Worm (Caenorhabditis elegans) whole organism, L1 larva: Measurements from ENCODE around the gene K10C2.6.

ENCODE experiments used
- C34B4.2 ChIP-seq: sonication (generic microtip); optimal IDR thresholded peaks from 2 replicates; lab custom pipeline; 2017; ENCODE audit warnings: mild to moderate bottlenecking, missing genetic modification characterization, missing compliant biosample characterization
- alr-1 ChIP-seq: fragments of 200-800 bp; sonication (Bioruptor generic); optimal IDR thresholded peaks from 2 replicates; lab custom pipeline; 2018; ENCODE audit warnings: borderline replicate concordance, mild to moderate bottlenecking, missing genetic modification characterization, missing compliant biosample characterization
- ama-1 ChIP-seq: fragments of 150-350 bp; optimal IDR thresholded peaks from 2 replicates; lab custom pipeline; 2014
- ceh-63 ChIP-seq: fragments of 200-800 bp; sonication (Bioruptor generic); optimal IDR thresholded peaks from 2 replicates; lab custom pipeline; 2018; ENCODE audit warnings: mild to moderate bottlenecking, missing genetic modification characterization, missing compliant biosample characterization
- ceh-8 ChIP-seq: fragments of 200-800 bp; sonication (Bioruptor generic); optimal IDR thresholded peaks from 2 replicates; lab custom pipeline; 2018; ENCODE audit warnings: mild to moderate bottlenecking, missing genetic modification characterization, moderate library complexity, missing compliant biosample characterization
- ceh-82 ChIP-seq, 3 experiments: fragments of 150-350 bp in 1 of 3; sonication (generic microtip) in 2 of 3; optimal IDR thresholded peaks; 2 replicates each; lab custom pipeline; 2014 to 2017; ENCODE audit warnings: missing biosample characterization in 3 of 3, missing genetic modification characterization in 3 of 3
- ceh-88 ChIP-seq: fragments of 200-800 bp; sonication (Bioruptor generic); IDR thresholded peaks from 2 replicates; pipeline ENCODE4 v1.3.6; 2022; ENCODE audit warnings: missing genetic modification characterization, missing compliant biosample characterization
- ceh-90 ChIP-seq: sonication (generic microtip); optimal IDR thresholded peaks from 2 replicates; lab custom pipeline; 2016; ENCODE audit warnings: missing genetic modification characterization, missing compliant biosample characterization
- ces-1 ChIP-seq: fragments of 150-350 bp; optimal IDR thresholded peaks from 2 replicates; lab custom pipeline; 2014; ENCODE audit warnings: missing biosample characterization, missing genetic modification reagents, missing genetic modification characterization
- egl-27 ChIP-seq, 2 experiments: fragments of 150-350 bp in 1 of 2; sonication (generic microtip); optimal IDR thresholded peaks; 3 replicates each; lab custom pipeline; 2017 to 2018; ENCODE audit warnings: missing biosample characterization in 2 of 2, missing genetic modification characterization in 2 of 2, missing genetic modification reagents in 2 of 2
- elt-2 ChIP-seq: sonication (generic microtip); optimal IDR thresholded peaks from 2 replicates; lab custom pipeline; 2016; ENCODE audit warnings: missing genetic modification characterization, mild to moderate bottlenecking, inconsistent platforms, missing compliant biosample characterization, missing genetic modification reagents
- elt-3 ChIP-seq, 6 experiments: fragments of 150-350 bp in 1 of 6; sonication (generic microtip); optimal IDR thresholded peaks; 2 replicates each; lab custom pipeline; 2017 to 2018; ENCODE audit warnings: missing biosample characterization in 6 of 6, missing genetic modification characterization in 6 of 6, inconsistent platforms in 1 of 6
- ets-5 ChIP-seq: fragments of 200-800 bp; sonication (Bioruptor generic); IDR thresholded peaks from 2 replicates; pipeline ENCODE4 v1.3.6; 2022; ENCODE audit warnings: missing genetic modification characterization, missing compliant biosample characterization
- fkh-10 ChIP-seq: sonication (generic microtip); optimal IDR thresholded peaks from 2 replicates; lab custom pipeline; 2017; ENCODE audit warnings: missing biosample characterization, missing genetic modification reagents, missing genetic modification characterization
- fkh-8 ChIP-seq: sonication (generic microtip); optimal IDR thresholded peaks from 2 replicates; lab custom pipeline; 2016; ENCODE audit warnings: mild to moderate bottlenecking, missing genetic modification characterization, missing compliant biosample characterization
- hlh-17 ChIP-seq: fragments of 200-800 bp; sonication (Bioruptor generic); optimal IDR thresholded peaks from 2 replicates; lab custom pipeline; 2018; ENCODE audit warnings: missing genetic modification characterization, mild to moderate bottlenecking, missing compliant biosample characterization, moderate library complexity, borderline replicate concordance
- irx-1 ChIP-seq: sonication (generic microtip); optimal IDR thresholded peaks from 2 replicates; lab custom pipeline; 2016; ENCODE audit warnings: missing genetic modification characterization, missing compliant biosample characterization
- isw-1 ChIP-seq: fragments of 200-800 bp; sonication (Bioruptor generic); IDR thresholded peaks from 2 replicates; pipeline ENCODE4 v1.3.6; 2022; ENCODE audit warnings: missing genetic modification characterization, missing compliant biosample characterization
- lin-13 ChIP-seq: fragments of 150-350 bp; optimal IDR thresholded peaks from 2 replicates; lab custom pipeline; 2014; ENCODE audit warnings: missing biosample characterization, missing genetic modification reagents, missing genetic modification characterization
- lin-14 ChIP-seq: fragments of 200-800 bp; sonication (Bioruptor generic); optimal IDR thresholded peaks from 2 replicates; lab custom pipeline; 2018; ENCODE audit warnings: mild to moderate bottlenecking, missing genetic modification characterization, moderate library complexity, missing compliant biosample characterization
- lin-15B ChIP-seq: fragments of 150-350 bp; sonication (generic microtip); optimal IDR thresholded peaks from 3 replicates; lab custom pipeline; 2014; ENCODE audit warnings: missing biosample characterization, missing genetic modification characterization
- lin-35 ChIP-seq, 2 experiments: fragments of 150-350 bp; optimal IDR thresholded peaks; 2 replicates each; lab custom pipeline; 2014; ENCODE audit warnings: missing biosample characterization in 2 of 2, missing genetic modification characterization in 2 of 2, missing genetic modification reagents in 2 of 2
- lir-3 ChIP-seq: sonication (generic microtip); optimal IDR thresholded peaks from 2 replicates; lab custom pipeline; 2016; ENCODE audit warnings: mild to moderate bottlenecking, missing genetic modification characterization, moderate library complexity, missing compliant biosample characterization; ENCODE audit not compliant: poor library complexity
- mdl-1 ChIP-seq, 2 experiments: fragments of 150-350 bp; optimal IDR thresholded peaks; 2 replicates each; lab custom pipeline; 2014 to 2017; ENCODE audit warnings: missing biosample characterization in 2 of 2, missing genetic modification characterization in 2 of 2, inconsistent platforms in 1 of 2
- mef-2 ChIP-seq: fragments of 150-350 bp; optimal IDR thresholded peaks from 2 replicates; lab custom pipeline; 2014; ENCODE audit warnings: missing biosample characterization, missing genetic modification characterization
- nhr-11 ChIP-seq: fragments of 150-350 bp; optimal IDR thresholded peaks from 2 replicates; lab custom pipeline; 2014; ENCODE audit warnings: missing biosample characterization, missing genetic modification characterization
- nhr-19 ChIP-seq: fragments of 200-800 bp; sonication (Bioruptor generic); conservative IDR thresholded peaks from 2 replicates; pipeline ENCODE4 v1.3.6; 2022; ENCODE audit warnings: missing genetic modification characterization, missing compliant biosample characterization
- nhr-20 ChIP-seq: sonication (generic microtip); optimal IDR thresholded peaks from 2 replicates; lab custom pipeline; 2016; ENCODE audit warnings: mild to moderate bottlenecking, missing genetic modification characterization, missing compliant biosample characterization
- nhr-237 ChIP-seq: fragments of 150-350 bp; optimal IDR thresholded peaks from 2 replicates; lab custom pipeline; 2014; ENCODE audit warnings: missing biosample characterization, missing genetic modification characterization
- nhr-28 ChIP-seq: fragments of 150-350 bp; optimal IDR thresholded peaks from 2 replicates; lab custom pipeline; 2014; ENCODE audit warnings: missing biosample characterization, missing genetic modification characterization
- nhr-76 ChIP-seq: sonication (generic microtip); optimal IDR thresholded peaks from 2 replicates; lab custom pipeline; 2017; ENCODE audit warnings: missing biosample characterization, missing genetic modification characterization
- nhr-77 ChIP-seq: fragments of 150-350 bp; optimal IDR thresholded peaks from 2 replicates; lab custom pipeline; 2014; ENCODE audit warnings: missing biosample characterization, missing genetic modification characterization
- nhr-90 ChIP-seq: sonication (generic microtip); optimal IDR thresholded peaks from 2 replicates; lab custom pipeline; 2016; ENCODE audit warnings: mild to moderate bottlenecking, missing genetic modification characterization, missing compliant biosample characterization; ENCODE audit not compliant: poor library complexity
- pqm-1 ChIP-seq: sonication (generic microtip); optimal IDR thresholded peaks from 3 replicates; lab custom pipeline; 2017; ENCODE audit warnings: missing biosample characterization, missing genetic modification characterization
- rnt-1 ChIP-seq: sonication (generic microtip); optimal IDR thresholded peaks from 2 replicates; lab custom pipeline; 2016; ENCODE audit warnings: mild to moderate bottlenecking, missing genetic modification characterization, moderate library complexity, missing compliant biosample characterization
- skn-1 ChIP-seq: fragments of 150-350 bp; optimal IDR thresholded peaks from 2 replicates; lab custom pipeline; 2014; ENCODE audit warnings: missing biosample characterization, missing genetic modification characterization
- snpc-4 ChIP-seq: fragments of 150-350 bp; optimal IDR thresholded peaks from 2 replicates; lab custom pipeline; 2014; ENCODE audit warnings: missing biosample characterization, missing genetic modification characterization
- snu-23 ChIP-seq: sonication (generic microtip); optimal IDR thresholded peaks from 2 replicates; lab custom pipeline; 2016; ENCODE audit warnings: missing genetic modification characterization, missing compliant biosample characterization
- sox-4 ChIP-seq: sonication (generic microtip); optimal IDR thresholded peaks from 2 replicates; lab custom pipeline; 2016; ENCODE audit warnings: missing genetic modification characterization, missing compliant biosample characterization
- sup-37 ChIP-seq: fragments of 200-800 bp; sonication (Bioruptor generic); optimal IDR thresholded peaks from 2 replicates; lab custom pipeline; 2018; ENCODE audit warnings: mild to moderate bottlenecking, missing genetic modification characterization, missing compliant biosample characterization
- tbx-2 ChIP-seq: sonication (generic microtip); optimal IDR thresholded peaks from 2 replicates; lab custom pipeline; 2016; ENCODE audit warnings: missing genetic modification characterization, missing compliant biosample characterization
- tlp-1 ChIP-seq: fragments of 150-350 bp; optimal IDR thresholded peaks from 2 replicates; lab custom pipeline; 2014; ENCODE audit warnings: missing biosample characterization, missing genetic modification characterization
- unc-62 ChIP-seq: fragments of 150-350 bp; optimal IDR thresholded peaks from 2 replicates; lab custom pipeline; 2014; ENCODE audit warnings: missing biosample characterization, missing genetic modification reagents, missing genetic modification characterization
- vab-15 ChIP-seq: sonication (generic microtip); optimal IDR thresholded peaks from 2 replicates; lab custom pipeline; 2017; ENCODE audit warnings: missing genotype, mild to moderate bottlenecking, missing genetic modification characterization, missing compliant biosample characterization
- xbp-1 ChIP-seq: sonication (generic microtip); optimal IDR thresholded peaks from 2 replicates; lab custom pipeline; 2016; ENCODE audit warnings: missing genetic modification characterization, missing compliant biosample characterization
- zag-1 ChIP-seq: fragments of 150-350 bp; optimal IDR thresholded peaks from 2 replicates; lab custom pipeline; 2014; ENCODE audit warnings: missing biosample characterization, missing genetic modification characterization
- zip-4 ChIP-seq: fragments of 200-800 bp; sonication (Bioruptor generic); optimal IDR thresholded peaks from 2 replicates; lab custom pipeline; 2018; ENCODE audit warnings: mild to moderate bottlenecking, missing genetic modification characterization, moderate library complexity, missing compliant biosample characterization

Gene K10C2.6

ce11 chrX:6408286-6408685 is 43.0 kb upstream of the K10C2.6 start:
- TF ChIP-seq elt-2 (tag; lab: Kevin White, UChicago) (peak; percentile 82), skn-1 (no peak), lin-14 (GFP tag; lab: Kevin White, UChicago) (peak; percentile 30)

- TF ChIP-seq ceh-82 (tag; optimal IDR thresholded peaks at IDR 0.05; lab: Kevin White, UChicago) (no peak), ceh-90 (tag; lab: Kevin White, UChicago) (no peak), snpc-4 (tag; lab: Kevin White, UChicago) (no peak), C34B4.2 (tag; lab: Kevin White, UChicago) (no peak), ceh-63 (GFP tag; lab: Kevin White, UChicago) (no peak), lin-15B (no peak), tbx-2 (tag; lab: Kevin White, UChicago) (no peak), egl-27 (tag; optimal IDR thresholded peaks at IDR 0.05; lab: Kevin White, UChicago) (no peak)
- TF ChIP-seq, all 84 proteins: peak for 0
These were observed 42.5 kb upstream of the K10C2.6 start for ce11 chrX:6408713-6409112.

ce11 chrX:6410177-6410765 is 41.0 kb upstream of the K10C2.6 start, which contains the start of gene mup-2:
mup-2 (minus strand) TSS chrX:6410227.
- TF ChIP-seq nhr-28 (tag; lab: Kevin White, UChicago) (no peak), C34B4.2 (tag; lab: Kevin White, UChicago) (no peak), pqm-1 (tag; lab: Kevin White, UChicago) (no peak), vab-15 (tag; lab: Kevin White, UChicago) (no peak), mef-2 (tag; lab: Kevin White, UChicago) (no peak), fkh-8 (tag; lab: Kevin White, UChicago) (no peak), nhr-20 (tag; lab: Kevin White, UChicago) (peak; percentile 50), nhr-77 (tag; lab: Kevin White, UChicago) (no peak), lin-14 (GFP tag; lab: Kevin White, UChicago) (peak; percentile 80), tlp-1 (no peak), zag-1 (tag; lab: Kevin White, UChicago) (no peak), irx-1 (peak; percentile 7), xbp-1 (tag; lab: Kevin White, UChicago) (peak; percentile 8), alr-1 (tag; lab: Kevin White, UChicago) (no peak), ama-1 (lab: Kevin White, UChicago) (no peak), elt-3 (tag; optimal IDR thresholded peaks at IDR 0.05; lab: Kevin White, UChicago) (no peak), nhr-237 (tag; lab: Kevin White, UChicago) (no peak), isw-1 (no peak), lin-35 (GFP tag; optimal IDR thresholded peaks at IDR 0.05; lab: Kevin White, UChicago) (no peak), nhr-19 (GFP tag; lab: Robert Waterston, UW) (peak; percentile 62), ces-1 (GFP tag; lab: Kevin White, UChicago) (no peak), ets-5 (GFP tag; lab: Robert Waterston, UW) (no peak), nhr-11 (tag; lab: Kevin White, UChicago) (no peak), snu-23 (peak; percentile 61), nhr-76 (no peak), nhr-90 (tag; lab: Kevin White, UChicago) (no peak), rnt-1 (peak; percentile 69), lir-3 (peak; percentile 17), ceh-88 (GFP tag; lab: Robert Waterston, UW) (no peak), ceh-82 (tag; optimal IDR thresholded peaks at IDR 0.05; lab: Kevin White, UChicago) (no peak), snpc-4 (tag; lab: Kevin White, UChicago) (no peak), fkh-10 (no peak), ceh-8 (GFP tag; lab: Kevin White, UChicago) (no peak), elt-2 (tag; lab: Kevin White, UChicago) (no peak), unc-62 (GFP tag; lab: Kevin White, UChicago) (no peak), zip-4 (no peak), lin-13 (GFP tag; lab: Kevin White, UChicago) (no peak), sup-37 (GFP tag; lab: Kevin White, UChicago) (peak; percentile 9), sox-4 (tag; lab: Kevin White, UChicago) (no peak), hlh-17 (no peak), lin-15B (no peak), mdl-1 (tag; optimal IDR thresholded peaks at IDR 0.05; lab: Kevin White, UChicago) (peak in 1 of 2 experiments; percentile 20)
